Worm (Caenorhabditis elegans) whole organism, late embryonic: Measurements from ENCODE around the gene T10G3.1.
A peak's percentile ranks its signal among the peaks of the same experiment; 100 is the strongest.

Source experiments
- C08G9.2 ChIP-seq: sonication (generic microtip); optimal IDR thresholded peaks from 2 replicates; lab custom pipeline; 2016; ENCODE audit warnings: mild to moderate bottlenecking, missing genetic modification characterization, moderate library complexity, missing compliant biosample characterization
- F13H6.1 ChIP-seq: sonication (generic microtip); optimal IDR thresholded peaks from 2 replicates; lab custom pipeline; 2016; ENCODE audit warnings: missing genetic modification characterization, missing compliant biosample characterization
- K09A11.1 ChIP-seq: sonication (generic microtip); optimal IDR thresholded peaks from 2 replicates; lab custom pipeline; 2017; ENCODE audit warnings: antibody characterized with exemption, mild to moderate bottlenecking, missing genetic modification characterization, missing compliant biosample characterization; ENCODE audit not compliant: insufficient read depth
- T23F11.4 ChIP-seq: fragments of 200-800 bp; sonication (Bioruptor generic); optimal IDR thresholded peaks from 2 replicates; lab custom pipeline; 2018; ENCODE audit warnings: mild to moderate bottlenecking, missing genetic modification characterization, missing compliant biosample characterization
- ahr-1 ChIP-seq: sonication (generic microtip); optimal IDR thresholded peaks from 2 replicates; lab custom pipeline; 2016; ENCODE audit warnings: missing genetic modification characterization, missing compliant biosample characterization
- ceh-14 ChIP-seq: sonication (generic microtip); optimal IDR thresholded peaks from 2 replicates; lab custom pipeline; 2016; ENCODE audit warnings: missing genotype, missing genetic modification characterization, missing compliant biosample characterization
- ceh-18 ChIP-seq: sonication (generic microtip); optimal IDR thresholded peaks from 2 replicates; lab custom pipeline; 2016; ENCODE audit warnings: missing genetic modification characterization, missing compliant biosample characterization
- ceh-19 ChIP-seq: fragments of 200-800 bp; sonication (Bioruptor generic); optimal IDR thresholded peaks from 2 replicates; lab custom pipeline; 2018; ENCODE audit warnings: mild to moderate bottlenecking, missing genetic modification characterization, missing compliant biosample characterization
- ceh-24 ChIP-seq: sonication (generic microtip); optimal IDR thresholded peaks from 2 replicates; lab custom pipeline; 2016; ENCODE audit warnings: mild to moderate bottlenecking, missing genetic modification characterization, missing compliant biosample characterization
- ceh-30 ChIP-seq: fragments of 150-350 bp; optimal IDR thresholded peaks from 2 replicates; lab custom pipeline; 2014; ENCODE audit warnings: missing biosample characterization, missing genetic modification characterization
- ceh-34 ChIP-seq: sonication (generic microtip); optimal IDR thresholded peaks from 2 replicates; lab custom pipeline; 2016; ENCODE audit warnings: mild to moderate bottlenecking, missing genetic modification characterization, missing compliant biosample characterization
- ceh-45 ChIP-seq: fragments of 200-800 bp; sonication (Bioruptor generic); IDR thresholded peaks from 2 replicates; pipeline ENCODE4 v1.3.6; 2022; ENCODE audit warnings: missing genetic modification reagents, missing genetic modification characterization, missing compliant biosample characterization
- ceh-48 ChIP-seq: sonication (generic microtip); optimal IDR thresholded peaks from 2 replicates; lab custom pipeline; 2016; ENCODE audit warnings: missing genetic modification characterization, inconsistent platforms, missing compliant biosample characterization
- ceh-6 ChIP-seq: fragments of 200-800 bp; sonication (Bioruptor generic); optimal IDR thresholded peaks from 2 replicates; lab custom pipeline; 2018; ENCODE audit warnings: mild to moderate bottlenecking, missing genetic modification characterization, missing compliant biosample characterization
- ceh-9 ChIP-seq: sonication (generic microtip); optimal IDR thresholded peaks from 2 replicates; lab custom pipeline; 2016; ENCODE audit warnings: mild to moderate bottlenecking, missing genetic modification characterization, inconsistent platforms, missing compliant biosample characterization
- dmd-4 ChIP-seq: sonication (generic microtip); optimal IDR thresholded peaks from 2 replicates; lab custom pipeline; 2016; ENCODE audit warnings: borderline replicate concordance, missing genetic modification characterization, missing compliant biosample characterization
- dve-1 ChIP-seq: sonication (generic microtip); optimal IDR thresholded peaks from 2 replicates; lab custom pipeline; 2017; ENCODE audit warnings: antibody characterized with exemption, mild to moderate bottlenecking, missing genetic modification characterization, missing compliant biosample characterization
- elt-2 ChIP-seq: sonication (generic microtip); optimal IDR thresholded peaks from 2 replicates; lab custom pipeline; 2016; ENCODE audit warnings: missing genetic modification reagents, missing genetic modification characterization, missing compliant biosample characterization
- ets-4 ChIP-seq: sonication (generic microtip); optimal IDR thresholded peaks from 2 replicates; lab custom pipeline; 2016; ENCODE audit warnings: missing genetic modification characterization, missing compliant biosample characterization
- eyg-1 ChIP-seq: sonication (generic microtip); optimal IDR thresholded peaks from 2 replicates; lab custom pipeline; 2016; ENCODE audit warnings: missing genotype, missing genetic modification characterization, missing compliant biosample characterization
- fax-1 ChIP-seq: sonication (generic microtip); optimal IDR thresholded peaks from 2 replicates; lab custom pipeline; 2016; ENCODE audit warnings: missing genotype, missing genetic modification characterization, missing compliant biosample characterization
- fkh-6 ChIP-seq: sonication (generic microtip); optimal IDR thresholded peaks from 2 replicates; lab custom pipeline; 2016; ENCODE audit warnings: missing genetic modification characterization, missing compliant biosample characterization
- gmeb-2 ChIP-seq: sonication (generic microtip); optimal IDR thresholded peaks from 2 replicates; lab custom pipeline; 2016; ENCODE audit warnings: missing genetic modification characterization, inconsistent platforms, missing compliant biosample characterization
- hlh-15 ChIP-seq: sonication (generic microtip); optimal IDR thresholded peaks from 2 replicates; lab custom pipeline; 2016; ENCODE audit warnings: missing genetic modification characterization, missing compliant biosample characterization
- hlh-30 ChIP-seq: sonication (generic microtip); optimal IDR thresholded peaks from 2 replicates; lab custom pipeline; 2017; ENCODE audit warnings: antibody characterized with exemption, missing genetic modification characterization, missing compliant biosample characterization; ENCODE audit not compliant: insufficient read depth
- hlh-6 ChIP-seq: sonication (generic microtip); optimal IDR thresholded peaks from 2 replicates; lab custom pipeline; 2016; ENCODE audit warnings: missing genotype, missing genetic modification characterization, missing compliant biosample characterization
- hlh-8 ChIP-seq: sonication (generic microtip); optimal IDR thresholded peaks from 2 replicates; lab custom pipeline; 2016; ENCODE audit warnings: missing genotype, missing genetic modification characterization, missing compliant biosample characterization
- lin-11 ChIP-seq: fragments of 200-800 bp; sonication (Bioruptor generic); optimal IDR thresholded peaks from 2 replicates; lab custom pipeline; 2018; ENCODE audit warnings: mild to moderate bottlenecking, missing genetic modification characterization, missing compliant biosample characterization
- nhr-232 ChIP-seq: sonication (generic microtip); optimal IDR thresholded peaks from 2 replicates; lab custom pipeline; 2016; ENCODE audit warnings: missing genetic modification characterization, missing compliant biosample characterization
- npax-4 ChIP-seq: sonication (generic microtip); optimal IDR thresholded peaks from 2 replicates; lab custom pipeline; 2016; ENCODE audit warnings: missing genetic modification characterization, missing compliant biosample characterization
- pag-3 ChIP-seq: sonication (generic microtip); optimal IDR thresholded peaks from 2 replicates; lab custom pipeline; 2016; ENCODE audit warnings: missing compliant biosample characterization, missing genetic modification characterization, borderline replicate concordance
- pat-9 ChIP-seq: fragments of 200-800 bp; sonication (Bioruptor generic); optimal IDR thresholded peaks from 2 replicates; lab custom pipeline; 2018; ENCODE audit warnings: mild to moderate bottlenecking, missing genetic modification characterization, moderate library complexity, missing compliant biosample characterization
- pax-1 ChIP-seq: fragments of 150-350 bp; optimal IDR thresholded peaks from 2 replicates; lab custom pipeline; 2014; ENCODE audit warnings: missing biosample characterization, missing genetic modification characterization
- pha-2 ChIP-seq: sonication (generic microtip); optimal IDR thresholded peaks from 2 replicates; lab custom pipeline; 2017; ENCODE audit warnings: mild to moderate bottlenecking, missing genetic modification characterization, missing compliant biosample characterization
- pha-4 ChIP-seq: fragments of 150-350 bp; optimal IDR thresholded peaks from 2 replicates; lab custom pipeline; 2018; ENCODE audit warnings: missing biosample characterization, missing genetic modification reagents, missing genetic modification characterization
- ref-2 ChIP-seq: sonication (generic microtip); optimal IDR thresholded peaks from 2 replicates; lab custom pipeline; 2016; ENCODE audit warnings: missing genetic modification characterization, missing compliant biosample characterization
- sdc-2 ChIP-seq: sonication (generic microtip); optimal IDR thresholded peaks from 2 replicates; lab custom pipeline; 2016; ENCODE audit warnings: missing genotype, missing genetic modification characterization, missing compliant biosample characterization
- sox-2 ChIP-seq: fragments of 200-800 bp; sonication (Bioruptor generic); IDR thresholded peaks from 2 replicates; pipeline ENCODE4 v1.3.6; 2022; ENCODE audit warnings: missing genetic modification reagents, missing genetic modification characterization, missing compliant biosample characterization
- sox-4 ChIP-seq: sonication (generic microtip); optimal IDR thresholded peaks from 2 replicates; lab custom pipeline; 2017; ENCODE audit warnings: mild to moderate bottlenecking, missing genetic modification characterization, inconsistent platforms, missing compliant biosample characterization
- syd-9 ChIP-seq: sonication (generic microtip); optimal IDR thresholded peaks from 2 replicates; lab custom pipeline; 2016; ENCODE audit warnings: mild to moderate bottlenecking, missing genetic modification characterization, moderate library complexity, missing compliant biosample characterization
- tbx-2 ChIP-seq: sonication (generic microtip); optimal IDR thresholded peaks from 2 replicates; lab custom pipeline; 2016; ENCODE audit warnings: missing genetic modification characterization, missing compliant biosample characterization
- tbx-7 ChIP-seq: sonication (generic microtip); optimal IDR thresholded peaks from 2 replicates; lab custom pipeline; 2016; ENCODE audit warnings: missing genotype, missing genetic modification characterization, missing compliant biosample characterization
- ttx-3 ChIP-seq: sonication (generic microtip); optimal IDR thresholded peaks from 2 replicates; lab custom pipeline; 2016; ENCODE audit warnings: missing genetic modification reagents, missing genetic modification characterization, missing compliant biosample characterization
- unc-42 ChIP-seq: sonication (generic microtip); optimal IDR thresholded peaks from 2 replicates; lab custom pipeline; 2016; ENCODE audit warnings: missing genotype, missing genetic modification characterization, missing compliant biosample characterization
- unc-55 ChIP-seq: sonication (generic microtip); optimal IDR thresholded peaks from 2 replicates; lab custom pipeline; 2017; ENCODE audit warnings: missing biosample characterization, missing genetic modification reagents, missing genetic modification characterization
- zip-5 ChIP-seq: sonication (generic microtip); optimal IDR thresholded peaks from 2 replicates; lab custom pipeline; 2016; ENCODE audit warnings: missing genetic modification characterization, missing compliant biosample characterization
- ztf-16 ChIP-seq: sonication (generic microtip); optimal IDR thresholded peaks from 2 replicates; lab custom pipeline; 2017; ENCODE audit warnings: missing genetic modification characterization, missing compliant biosample characterization

The T10G3.1 gene

ce11 chrV:13476350-13476749 is 2.9 kb upstream of the T10G3.1 start, which contains the start of gene T10G3.8:
TSS of gene T10G3.8 (minus strand) at chrV:13476450.
- no peak for TF ChIP-seq elt-2
- no peak for TF ChIP-seq ceh-24 (tag; lab: Kevin White, UChicago)
- no peak for TF ChIP-seq pat-9 (tag; lab: Kevin White, UChicago)
- TF ChIP-seq npax-4 = no peak
- TF ChIP-seq dmd-4 (tag; lab: Kevin White, UChicago) = no peak
- TF ChIP-seq ceh-45 (GFP tag; lab: Robert Waterston, UW) = no peak
- TF ChIP-seq ztf-16 = no peak
- no peak for TF ChIP-seq sox-2 (GFP tag; lab: Robert Waterston, UW)
- no peak for TF ChIP-seq tbx-7 (tag; lab: Kevin White, UChicago)
- no peak for TF ChIP-seq gmeb-2 (tag; lab: Kevin White, UChicago)
- TF ChIP-seq hlh-8 (tag; lab: Kevin White, UChicago) = no peak
- no peak for TF ChIP-seq hlh-6
- no peak for TF ChIP-seq ceh-18 (tag; lab: Kevin White, UChicago)
- TF ChIP-seq ceh-34 (tag; lab: Kevin White, UChicago) = no peak
- no peak for TF ChIP-seq nhr-232 (tag; lab: Kevin White, UChicago)
- no peak for TF ChIP-seq pha-4 (tag; lab: Kevin White, UChicago)
- no peak for TF ChIP-seq sdc-2 (tag; lab: Kevin White, UChicago)
- no peak for TF ChIP-seq C08G9.2 (tag; lab: Kevin White, UChicago)
- TF ChIP-seq hlh-30 (tag; lab: Kevin White, UChicago) = no peak

DNA sequence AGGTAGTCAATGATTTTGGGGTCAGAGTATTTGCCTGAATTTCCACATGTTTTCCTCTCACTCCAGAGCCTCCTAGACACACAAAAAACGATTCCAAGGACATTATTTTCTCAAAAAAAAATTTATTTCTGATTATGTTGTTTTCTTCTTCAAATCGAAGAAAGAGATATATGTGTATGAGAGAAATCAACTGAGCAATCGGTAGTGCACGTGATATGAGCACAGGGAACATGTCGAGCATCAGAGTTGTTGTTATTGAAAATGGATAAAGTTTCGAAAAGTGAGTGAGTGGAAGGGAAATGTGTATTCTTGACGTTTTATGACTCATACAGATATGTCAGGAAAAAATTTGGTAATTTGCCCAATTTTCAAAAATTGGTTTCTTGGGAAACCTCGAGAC is 1.4 kb downstream of the T10G3.1 start:
- no peak for TF ChIP-seq fkh-6 (tag; lab: Kevin White, UChicago)
- no peak for TF ChIP-seq ztf-16
- no peak for TF ChIP-seq tbx-2 (tag; lab: Kevin White, UChicago)
- TF ChIP-seq ceh-9 (tag; lab: Kevin White, UChicago) = no peak
- TF ChIP-seq dve-1 (tag; lab: Kevin White, UChicago) = no peak
- TF ChIP-seq sox-4 (tag; lab: Kevin White, UChicago) = no peak
- no peak for TF ChIP-seq ceh-30 (tag; lab: Kevin White, UChicago)
- TF ChIP-seq fax-1 (tag; lab: Kevin White, UChicago) = no peak
- TF ChIP-seq F13H6.1 (tag; lab: Kevin White, UChicago) = no peak
- TF ChIP-seq ceh-19 (GFP tag; lab: Kevin White, UChicago) = no peak
- TF ChIP-seq ceh-6 (GFP tag; lab: Kevin White, UChicago) = no peak
- TF ChIP-seq lin-11 (tag; lab: Kevin White, UChicago) = no peak
- TF ChIP-seq eyg-1 = no peak
- TF ChIP-seq K09A11.1 = no peak
- no peak for TF ChIP-seq hlh-15 (tag; lab: Kevin White, UChicago)
- no peak for TF ChIP-seq pag-3 (tag; lab: Kevin White, UChicago)

ce11 chrV:13468190-13468765 is 5.2 kb downstream of the T10G3.1 start, which contains the start of the genes F25H9.6 and F25H9.7:
TSS of gene F25H9.6 (minus strand) at chrV:13468361.
TSS of gene F25H9.7 (plus strand) at chrV:13468376.
- no peak for TF ChIP-seq pha-2
- TF ChIP-seq tbx-2 (tag; lab: Kevin White, UChicago) = peak; percentile 95
- TF ChIP-seq ceh-45 (GFP tag; lab: Robert Waterston, UW) = no peak
- peak; percentile 76 for TF ChIP-seq ceh-14
- TF ChIP-seq syd-9 (tag; lab: Kevin White, UChicago) = peak; percentile 7
- peak; percentile 28 for TF ChIP-seq ttx-3 (tag; lab: Kevin White, UChicago)
- peak; percentile 52 for TF ChIP-seq hlh-6
- peak; percentile 94 for TF ChIP-seq ref-2 (tag; lab: Kevin White, UChicago)
- no peak for TF ChIP-seq ceh-9 (tag; lab: Kevin White, UChicago)
- peak; percentile 68 for TF ChIP-seq hlh-30 (tag; lab: Kevin White, UChicago)
- peak; percentile 64 for TF ChIP-seq elt-2
- TF ChIP-seq lin-11 (tag; lab: Kevin White, UChicago) = peak; percentile 22
- peak; percentile 79 for TF ChIP-seq fax-1 (tag; lab: Kevin White, UChicago)
- peak; percentile 42 for TF ChIP-seq unc-42
- TF ChIP-seq T23F11.4 (GFP tag; lab: Kevin White, UChicago) = no peak
- TF ChIP-seq sox-4 (tag; lab: Kevin White, UChicago) = no peak
- TF ChIP-seq ceh-30 (tag; lab: Kevin White, UChicago) = no peak
- no peak for TF ChIP-seq pax-1 (tag; lab: Kevin White, UChicago)
- peak; percentile 96 for TF ChIP-seq ets-4
- no peak for TF ChIP-seq dve-1 (tag; lab: Kevin White, UChicago)
- peak; percentile 53 for TF ChIP-seq ahr-1
- no peak for TF ChIP-seq gmeb-2 (tag; lab: Kevin White, UChicago)
- no peak for TF ChIP-seq unc-55 (GFP tag; lab: Kevin White, UChicago)
- TF ChIP-seq pha-4 (tag; lab: Kevin White, UChicago) = no peak
- TF ChIP-seq fkh-6 (tag; lab: Kevin White, UChicago) = peak; percentile 76
- TF ChIP-seq zip-5 = peak; percentile 91
- TF ChIP-seq ceh-48 = no peak
